Worm (Caenorhabditis elegans) whole organism, L4/young adult: Measurements from ENCODE around the gene snr-1.
"Not testable (repeated sequence)": the region's sequence is repeated elsewhere in the genome, so short reads cannot be mapped to it uniquely, and the experiment has no call there.

Experiments used
- W03F9.2 ChIP-seq: fragments of 150-350 bp; optimal IDR thresholded peaks from 2 replicates; lab custom pipeline; 2014; ENCODE audit warnings: missing biosample characterization, missing genetic modification characterization
- dao-5 ChIP-seq: sonication (generic microtip); optimal IDR thresholded peaks from 2 replicates; lab custom pipeline; 2016; ENCODE audit warnings: missing genotype, missing genetic modification characterization, moderate library complexity, missing compliant biosample characterization
- him-1 ChIP-seq: sonication (generic microtip); optimal IDR thresholded peaks from 2 replicates; lab custom pipeline; 2016; ENCODE audit warnings: missing genotype, missing genetic modification reagents, missing genetic modification characterization, missing compliant biosample characterization

DNA sequence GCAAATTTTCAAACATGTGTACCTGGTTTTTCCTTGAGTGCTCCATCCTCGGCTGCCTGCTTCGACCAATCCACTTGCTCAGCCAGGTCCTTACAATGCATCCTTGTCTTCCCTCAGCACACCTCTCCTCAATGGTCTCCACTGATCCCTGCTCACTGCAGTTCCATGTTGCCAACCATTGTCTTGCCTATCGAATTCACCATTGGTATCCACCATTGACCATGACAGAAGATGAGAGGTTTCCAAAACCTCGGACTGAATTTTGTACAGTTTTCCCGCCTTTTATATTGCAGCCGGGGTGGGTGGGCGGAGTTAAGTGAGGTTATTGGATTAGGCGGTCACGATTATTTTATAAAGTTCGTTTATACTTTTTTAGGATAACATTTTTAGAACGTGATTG lies 24.1 kb upstream of the snr-1 start, which contains the start of gene Y116A8C.467:
- not testable (repeated sequence) for TF ChIP-seq him-1, dao-5, W03F9.2 (tag; lab: Kevin White, UChicago)
